Worm (Caenorhabditis elegans) whole organism, early embryonic: ENCODE data around the gene F54H12.2.

Experiments
- B0310.2 ChIP-seq: sonication (generic microtip); optimal IDR thresholded peaks from 2 replicates; lab custom pipeline; 2016; ENCODE audit warnings: mild to moderate bottlenecking, missing genetic modification characterization, missing compliant biosample characterization
- F13C5.2 ChIP-seq: sonication (generic microtip); optimal IDR thresholded peaks from 2 replicates; lab custom pipeline; 2017; ENCODE audit warnings: mild to moderate bottlenecking, missing genetic modification characterization, inconsistent platforms, missing compliant biosample characterization
- aly-1 ChIP-seq: sonication (generic microtip); optimal IDR thresholded peaks from 2 replicates; lab custom pipeline; 2016; ENCODE audit warnings: missing genetic modification characterization, missing compliant biosample characterization
- ama-1 ChIP-seq: fragments of 150-350 bp; optimal IDR thresholded peaks from 2 replicates; lab custom pipeline; 2014
- ceh-13 ChIP-seq: fragments of 200-800 bp; sonication (Bioruptor generic); optimal IDR thresholded peaks from 2 replicates; lab custom pipeline; 2018; ENCODE audit warnings: mild to moderate bottlenecking, missing genetic modification characterization, missing compliant biosample characterization
- ceh-36 ChIP-seq: sonication (generic microtip); optimal IDR thresholded peaks from 2 replicates; lab custom pipeline; 2016; ENCODE audit warnings: missing genetic modification characterization, inconsistent platforms, missing compliant biosample characterization
- ets-7 ChIP-seq: sonication (generic microtip); optimal IDR thresholded peaks from 2 replicates; lab custom pipeline; 2016; ENCODE audit warnings: missing genotype, missing genetic modification characterization, missing compliant biosample characterization
- flt-1 ChIP-seq: fragments of 200-800 bp; sonication (Bioruptor generic); IDR thresholded peaks from 2 replicates; pipeline ENCODE4 v1.3.6; 2022; ENCODE audit warnings: missing genetic modification characterization, missing compliant biosample characterization
- hmbx-1 ChIP-seq: sonication (generic microtip); optimal IDR thresholded peaks from 2 replicates; lab custom pipeline; 2016; ENCODE audit warnings: mild to moderate bottlenecking, missing genetic modification characterization, missing compliant biosample characterization
- hmg-4 ChIP-seq: fragments of 200-800 bp; sonication (Bioruptor generic); optimal IDR thresholded peaks from 2 replicates; lab custom pipeline; 2018; ENCODE audit warnings: mild to moderate bottlenecking, missing genetic modification characterization, missing compliant biosample characterization
- hnd-1 ChIP-seq: sonication (generic microtip); optimal IDR thresholded peaks from 2 replicates; lab custom pipeline; 2016; ENCODE audit warnings: missing genetic modification characterization, missing compliant biosample characterization
- pes-1 ChIP-seq: fragments of 200-800 bp; sonication (Bioruptor generic); IDR thresholded peaks from 2 replicates; pipeline ENCODE4 v1.3.6; 2022; ENCODE audit warnings: missing genetic modification reagents, missing genetic modification characterization, missing compliant biosample characterization
- scrt-1 ChIP-seq: fragments of 200-800 bp; sonication (Bioruptor generic); IDR thresholded peaks from 2 replicates; pipeline ENCODE4 v1.3.6; 2022; ENCODE audit warnings: missing genetic modification characterization, missing compliant biosample characterization
- sea-1 ChIP-seq: fragments of 200-800 bp; sonication (Bioruptor generic); conservative IDR thresholded peaks from 2 replicates; pipeline ENCODE4 v1.3.6; 2022; ENCODE audit warnings: missing genetic modification characterization, missing compliant biosample characterization
- tbx-11 ChIP-seq: fragments of 200-800 bp; sonication (Bioruptor generic); IDR thresholded peaks from 2 replicates; pipeline ENCODE4 v1.3.6; 2022; ENCODE audit warnings: missing genetic modification characterization, missing compliant biosample characterization
- tbx-37 ChIP-seq: fragments of 200-800 bp; sonication (Bioruptor generic); conservative IDR thresholded peaks from 2 replicates; pipeline ENCODE4 v1.3.6; 2022; ENCODE audit warnings: missing genetic modification reagents, missing genetic modification characterization, missing compliant biosample characterization
- tra-4 ChIP-seq: sonication (generic microtip); optimal IDR thresholded peaks from 2 replicates; lab custom pipeline; 2017; ENCODE audit warnings: missing genetic modification characterization, missing compliant biosample characterization

The F54H12.2 gene

DNA sequence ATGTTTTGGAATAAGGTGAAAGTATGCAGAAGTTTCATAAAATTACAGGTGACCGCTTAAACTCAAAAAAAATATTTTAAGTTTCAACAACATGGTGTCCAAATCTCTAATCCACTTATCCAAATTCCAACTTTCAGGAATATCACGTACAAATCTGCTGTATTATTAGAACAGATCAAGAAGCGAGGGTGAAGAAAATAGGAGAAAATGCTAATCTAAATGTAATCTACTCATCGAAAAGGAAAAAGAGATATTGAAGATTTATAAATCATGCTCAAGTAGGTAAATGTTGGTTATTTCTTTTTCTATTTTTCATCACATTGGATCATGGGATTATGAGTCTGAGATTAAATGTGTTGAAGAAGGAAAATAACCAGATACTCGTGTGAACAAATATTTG is 37.2 kb downstream of the F54H12.2 start:
- TF ChIP-seq tbx-11 (no peak), ets-7 (no peak), aly-1 (tag; lab: Kevin White, UChicago) (no peak), hnd-1 (no peak), hmg-4 (no peak), tbx-37 (GFP tag; lab: Robert Waterston, UW) (no peak), hmbx-1 (no peak), ceh-36 (tag; lab: Kevin White, UChicago) (no peak), sea-1 (no peak), B0310.2 (tag; lab: Kevin White, UChicago) (no peak), ama-1 (no peak), tra-4 (no peak), flt-1 (no peak), ceh-13 (GFP tag; lab: Kevin White, UChicago) (no peak), pes-1 (no peak), F13C5.2 (tag; lab: Kevin White, UChicago) (no peak)

DNA sequence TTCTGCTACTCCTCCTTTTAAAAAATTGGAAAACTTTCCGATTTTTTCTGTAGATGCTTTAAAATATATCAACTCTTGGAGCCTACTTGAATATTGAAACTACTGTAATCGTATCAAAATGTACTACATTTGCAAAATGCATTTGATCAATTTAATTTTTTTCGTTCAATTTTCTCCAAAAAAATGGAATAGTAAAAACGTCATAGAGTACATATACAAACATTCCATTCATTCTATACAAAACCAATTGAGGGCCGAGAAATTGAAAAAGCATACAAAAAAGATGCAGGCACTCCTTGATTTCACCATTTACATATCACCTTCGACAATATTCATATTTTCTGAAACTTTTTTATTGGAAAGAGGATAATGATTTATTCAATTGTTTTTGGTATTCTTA is 39.7 kb downstream of the F54H12.2 start, which contains the start of gene C06G4.6:
C06G4.6 (plus strand) TSS at position 301 of the 400 bp plus-strand sequence.
- TF ChIP-seq ceh-13 (GFP tag; lab: Kevin White, UChicago) = no peak
- TF ChIP-seq sea-1 = no peak
- TF ChIP-seq tra-4 = no peak
- TF ChIP-seq tbx-11 = no peak
- TF ChIP-seq pes-1 = no peak
- no peak for TF ChIP-seq aly-1 (tag; lab: Kevin White, UChicago)
- no peak for TF ChIP-seq B0310.2 (tag; lab: Kevin White, UChicago)
- no peak for TF ChIP-seq ets-7

DNA sequence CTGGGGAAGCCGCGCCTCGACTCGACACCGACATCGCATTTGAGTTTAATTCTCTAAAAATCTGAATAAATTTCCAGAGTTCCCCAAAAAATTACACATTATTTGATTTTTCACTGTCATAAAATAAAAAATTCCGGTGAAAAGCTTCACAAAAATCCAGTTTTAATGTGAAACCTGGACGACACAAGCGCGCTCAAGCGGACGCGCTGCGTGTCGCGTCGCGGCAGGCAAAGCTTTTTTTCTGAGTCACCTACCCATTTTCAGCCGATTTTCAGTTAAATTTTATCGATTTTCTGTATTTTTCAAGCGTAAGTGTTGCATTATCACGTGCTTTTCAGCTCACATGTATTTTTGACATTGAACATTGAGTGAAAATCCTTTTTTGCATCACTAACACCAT is 45.4 kb downstream of the F54H12.2 start, which contains the start of gene cit-1.1:
cit-1.1 (minus strand) TSS at position 53 of the 400 bp plus-strand sequence.
- TF ChIP-seq hmbx-1 = no peak
- TF ChIP-seq B0310.2 (tag; lab: Kevin White, UChicago) = no peak
- no peak for TF ChIP-seq tbx-11
- TF ChIP-seq ceh-36 (tag; lab: Kevin White, UChicago) = no peak
- TF ChIP-seq aly-1 (tag; lab: Kevin White, UChicago) = no peak
- TF ChIP-seq hmg-4 = no peak
- no peak for TF ChIP-seq flt-1
- TF ChIP-seq tra-4 = no peak
- TF ChIP-seq tbx-37 (GFP tag; lab: Robert Waterston, UW) = no peak
- no peak for TF ChIP-seq ceh-13 (GFP tag; lab: Kevin White, UChicago)
- no peak for TF ChIP-seq sea-1
- TF ChIP-seq ama-1 = no peak
- TF ChIP-seq pes-1 = no peak
- TF ChIP-seq F13C5.2 (tag; lab: Kevin White, UChicago) = no peak
- TF ChIP-seq scrt-1 = no peak
- TF ChIP-seq hnd-1 = no peak
- no peak for TF ChIP-seq ets-7

DNA sequence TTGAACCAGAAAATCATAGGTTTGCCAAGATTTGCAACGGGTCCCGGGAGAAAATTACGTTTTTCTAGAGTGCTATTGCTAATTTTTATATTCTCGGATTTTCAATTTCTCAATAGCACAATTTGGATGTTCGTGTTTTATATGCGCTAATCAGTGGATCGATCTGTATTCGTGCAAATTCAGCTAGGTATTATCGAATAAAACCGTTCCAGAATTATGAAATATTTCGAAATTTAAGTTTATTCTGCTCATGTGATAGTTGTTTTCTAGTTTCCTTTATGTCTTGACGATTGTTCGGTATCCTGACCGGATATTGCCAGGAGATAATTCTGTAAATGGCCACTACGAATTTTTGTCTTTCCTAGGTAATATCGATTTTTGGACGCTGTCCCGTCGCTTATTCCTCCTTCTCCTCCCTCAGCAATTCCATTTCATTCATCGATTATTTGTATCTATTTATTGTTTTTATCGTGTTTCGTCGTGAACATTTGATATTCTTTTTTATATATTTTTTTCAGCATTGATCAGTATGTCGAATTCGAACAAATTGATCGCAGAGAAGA is 46.0 kb downstream of the F54H12.2 start, which contains the start of gene cit-1.2:
cit-1.2 (plus strand) TSS at position 513 of the 563 bp plus-strand sequence.
- no peak for TF ChIP-seq scrt-1
- no peak for TF ChIP-seq tbx-11
- TF ChIP-seq ets-7 = no peak
- TF ChIP-seq hnd-1 = no peak
- TF ChIP-seq ceh-36 (tag; lab: Kevin White, UChicago) = no peak
- no peak for TF ChIP-seq B0310.2 (tag; lab: Kevin White, UChicago)
- no peak for TF ChIP-seq hmbx-1
- no peak for TF ChIP-seq sea-1
- TF ChIP-seq hmg-4 = no peak
- no peak for TF ChIP-seq ama-1
- TF ChIP-seq ceh-13 (GFP tag; lab: Kevin White, UChicago) = no peak
- TF ChIP-seq flt-1 = no peak
- no peak for TF ChIP-seq tra-4
- TF ChIP-seq F13C5.2 (tag; lab: Kevin White, UChicago) = no peak
- TF ChIP-seq pes-1 = no peak

DNA sequence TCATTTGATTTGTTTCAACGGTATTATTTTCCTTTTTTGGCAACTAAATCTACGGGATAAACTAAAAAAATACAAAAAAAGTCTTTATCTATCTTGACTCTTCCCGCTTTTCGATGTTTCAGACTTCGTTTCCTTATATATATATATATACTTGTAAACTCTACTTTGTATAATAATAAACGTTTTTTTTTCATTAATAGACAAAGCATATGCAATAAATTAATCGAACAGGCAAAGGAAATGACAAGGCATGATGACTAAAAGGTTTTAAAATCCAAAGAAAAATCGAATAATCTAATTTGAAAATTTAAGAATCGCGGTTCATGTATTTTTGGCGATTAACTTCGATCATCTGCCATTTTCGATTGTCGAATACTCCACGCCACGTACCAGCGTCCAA is 49.2 kb downstream of the F54H12.2 start:
- no peak for TF ChIP-seq ets-7
- no peak for TF ChIP-seq B0310.2 (tag; lab: Kevin White, UChicago)
- no peak for TF ChIP-seq ama-1
- TF ChIP-seq ceh-13 (GFP tag; lab: Kevin White, UChicago) = no peak
- no peak for TF ChIP-seq flt-1
- TF ChIP-seq aly-1 (tag; lab: Kevin White, UChicago) = no peak
- TF ChIP-seq ceh-36 (tag; lab: Kevin White, UChicago) = no peak
- TF ChIP-seq F13C5.2 (tag; lab: Kevin White, UChicago) = no peak
- TF ChIP-seq hmbx-1 = no peak
- TF ChIP-seq hmg-4 = no peak
- no peak for TF ChIP-seq tra-4
- no peak for TF ChIP-seq pes-1
- TF ChIP-seq sea-1 = no peak
- no peak for TF ChIP-seq scrt-1
- TF ChIP-seq tbx-11 = no peak
